Fruit fly (Drosophila melanogaster): ENCODE results near the gene lz.

The lz gene

dm6 chrX:9295518-9295917 lies 11.1 kb downstream of the lz start (continued):
- TF ChIP-seq bowl (GFP tag; IDR thresholded peaks at IDR 0.05) (no peak), lab (GFP tag; optimal IDR thresholded peaks at IDR 0.05) (no peak), CG2678 (tag; optimal IDR thresholded peaks at IDR 0.05) (no peak), Bgb (GFP tag; IDR thresholded peaks at IDR 0.05; ENCODE audit: partially characterized antibody) (no peak), CG11093 (GFP tag; IDR thresholded peaks at IDR 0.05) (no peak), Bteb2 (GFP tag; optimal IDR thresholded peaks at IDR 0.05) (no peak), Atf3 (GFP tag; optimal IDR thresholded peaks at IDR 0.05) (no peak), gcm2 (GFP tag; optimal IDR thresholded peaks at IDR 0.05) (no peak), pho (GFP tag; optimal IDR thresholded peaks at IDR 0.05) (no peak), CG12155 (GFP tag; optimal IDR thresholded peaks at IDR 0.05) (no peak), croc (GFP tag; conservative IDR thresholded peaks at IDR 0.05) (no peak; the same call in 2 of the 3 replicates), cg (GFP tag; optimal IDR thresholded peaks at IDR 0.05) (no peak), CG1529 (GFP tag; optimal IDR thresholded peaks at IDR 0.05) (peak; percentile 13), sens (GFP tag) (peak; percentile 84), Max (GFP tag; optimal IDR thresholded peaks at IDR 0.05) (no peak), lmd (GFP tag; IDR thresholded peaks at IDR 0.05) (peak; percentile 22; the same call in 1 of the 2 replicates), CG17361 (GFP tag; IDR thresholded peaks at IDR 0.05) (no peak), exex (tag; optimal IDR thresholded peaks at IDR 0.05) (no peak), tio (GFP tag; optimal IDR thresholded peaks at IDR 0.05) (no peak), CG4404 (GFP tag; IDR thresholded peaks at IDR 0.05) (0 out of 2 replicates have a peak, but pooled peaks have one; percentile 23), CTCF (GFP tag; optimal IDR thresholded peaks at IDR 0.05) (no peak), CG6654 (GFP tag; optimal IDR thresholded peaks at IDR 0.05) (no peak), Chrac-16 (GFP tag; optimal IDR thresholded peaks at IDR 0.05) (peak; percentile 6), CG10147 (GFP tag; optimal IDR thresholded peaks at IDR 0.05) (no peak), E2f2 (GFP tag; IDR thresholded peaks at IDR 0.05) (no peak), crp (GFP tag; optimal IDR thresholded peaks at IDR 0.05) (no peak), kni (GFP tag; optimal IDR thresholded peaks at IDR 0.05) (no peak), al (GFP tag; IDR thresholded peaks at IDR 0.05) (no peak), NK7.1 (GFP tag; optimal IDR thresholded peaks at IDR 0.05) (no peak), shn (GFP tag; optimal IDR thresholded peaks at IDR 0.05) (no peak), Xrp1 (GFP tag; IDR thresholded peaks at IDR 0.05) (peak; percentile 68; the same call in 1 of the 2 replicates), seq (GFP tag; IDR thresholded peaks at IDR 0.05) (no peak), pb (GFP tag; optimal IDR thresholded peaks at IDR 0.05) (no peak), zen2 (GFP tag; IDR thresholded peaks at IDR 0.05; ENCODE audit: partially characterized antibody) (no peak), sisA (GFP tag; IDR thresholded peaks at IDR 0.05) (peak; percentile 26; the same call in 1 of the 2 replicates), ems (GFP tag; optimal IDR thresholded peaks at IDR 0.05) (no peak), jigr1 (GFP tag; IDR thresholded peaks at IDR 0.05) (no peak), Opbp (GFP tag; IDR thresholded peaks at IDR 0.05; ENCODE audit: partially characterized antibody) (no peak), H2.0 (GFP tag; IDR thresholded peaks at IDR 0.05) (peak; percentile 10; the same call in 1 of the 2 replicates)

- TF ChIP-seq eve (GFP tag; optimal IDR thresholded peaks at IDR 0.05) (no peak), wor (GFP tag; IDR thresholded peaks at IDR 0.05) (no peak)
Measured at dm6 chrX:9296518-9296917, 12.1 kb downstream of the lz start.

Measured in whole organism, embryonic.